Fruit fly (Drosophila melanogaster): ENCODE measurements around the gene spn-A.

dm6 chr3R:30062543-30062942 is 6.7 kb upstream of the spn-A start:
- TF ChIP-seq CG17359 (tag; optimal IDR thresholded peaks at IDR 0.05) (no peak), bbx (GFP tag; IDR thresholded peaks at IDR 0.05; ENCODE audit: partially characterized antibody) (no peak), CG12391 (tag; optimal IDR thresholded peaks at IDR 0.05) (no peak), CG16779 (GFP tag; IDR thresholded peaks at IDR 0.05) (no peak), CG15479 (GFP tag; optimal IDR thresholded peaks at IDR 0.05) (no peak), CG8478 (optimal IDR thresholded peaks at IDR 0.05) (no peak), HLH3B (GFP tag; IDR thresholded peaks at IDR 0.05) (no peak), wdn (GFP tag; IDR thresholded peaks at IDR 0.05) (no peak), CG4424 (GFP tag; optimal IDR thresholded peaks at IDR 0.05) (no peak), stwl (tag; optimal IDR thresholded peaks at IDR 0.05) (no peak), HLH4C (GFP tag; IDR thresholded peaks at IDR 0.05; ENCODE audit: partially characterized antibody) (no peak), CG15073 (GFP tag; optimal IDR thresholded peaks at IDR 0.05) (no peak), CG7357 (GFP tag; IDR thresholded peaks at IDR 0.05) (no peak), GATAe (GFP tag; conservative IDR thresholded peaks at IDR 0.05) (peak; percentile 94)
